Fruit fly (Drosophila melanogaster): Measurements from ENCODE around the gene CG42688.

Gene CG42688

DNA sequence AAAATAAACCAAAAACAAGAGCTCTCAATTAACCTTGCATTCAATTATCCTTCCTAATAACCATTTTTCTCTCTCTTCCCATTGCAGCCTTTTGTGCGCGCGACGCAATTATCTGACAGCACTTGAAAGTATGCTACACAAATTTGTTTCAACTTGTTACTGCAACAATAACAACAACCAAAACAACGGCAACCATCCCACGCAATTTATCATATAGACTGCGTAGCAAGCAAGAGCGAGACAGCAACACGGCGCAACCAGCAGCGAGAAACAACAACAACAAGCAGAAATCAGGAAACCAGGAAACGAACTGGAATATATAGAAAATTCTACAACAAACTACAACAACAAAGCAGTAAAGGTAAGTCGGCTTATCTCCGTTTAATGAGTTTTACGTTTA lies 16.6 kb downstream of the CG42688 start (continued):
- no peak for TF ChIP-seq scrt (GFP tag; optimal IDR thresholded peaks at IDR 0.05)
- TF ChIP-seq CG32772 (GFP tag; IDR thresholded peaks at IDR 0.05): no peak
- no peak for TF ChIP-seq Fer2 (tag; optimal IDR thresholded peaks at IDR 0.05)
- TF ChIP-seq ERR (GFP tag; optimal IDR thresholded peaks at IDR 0.05): no peak
- no peak for TF ChIP-seq Hr51 (GFP tag; optimal IDR thresholded peaks at IDR 0.05)
- TF ChIP-seq oc (tag; optimal IDR thresholded peaks at IDR 0.05): peak; percentile 58
- no peak for TF ChIP-seq ham (GFP tag; IDR thresholded peaks at IDR 0.05)
- TF ChIP-seq CG3847 (GFP tag; IDR thresholded peaks at IDR 0.05): no peak
- no peak for TF ChIP-seq croc (GFP tag; conservative IDR thresholded peaks at IDR 0.05)
- TF ChIP-seq vvl (GFP tag; IDR thresholded peaks at IDR 0.05): peak; percentile 26; the same call in 1 of the 2 replicates
- TF ChIP-seq CG11398 (GFP tag; optimal IDR thresholded peaks at IDR 0.05): no peak
- no peak for TF ChIP-seq pan (optimal IDR thresholded peaks at IDR 0.05)
- no peak for TF ChIP-seq pan (GFP tag; optimal IDR thresholded peaks at IDR 0.05 in 1 of 2, IDR thresholded peaks at IDR 0.05 in 1 of 2)
- no peak for TF ChIP-seq CG8290 (GFP tag; optimal IDR thresholded peaks at IDR 0.05)
- TF ChIP-seq CG8290 (tag; optimal IDR thresholded peaks at IDR 0.05): peak in 1 of 2 experiments; percentile 61
- TF ChIP-seq nom (GFP tag; optimal IDR thresholded peaks at IDR 0.05): peak; percentile 21
- peak in 1 of 2 experiments; percentile 37 for TF ChIP-seq tll (GFP tag; optimal IDR thresholded peaks at IDR 0.05)
- TF ChIP-seq HmgD (GFP tag; optimal IDR thresholded peaks at IDR 0.05): no peak
- TF ChIP-seq trem (tag; optimal IDR thresholded peaks at IDR 0.05): peak; percentile 11
- TF ChIP-seq B-H1 (GFP tag; IDR thresholded peaks at IDR 0.05): no peak
- no peak for TF ChIP-seq pho (GFP tag; optimal IDR thresholded peaks at IDR 0.05)
- TF ChIP-seq Ssrp (tag; optimal IDR thresholded peaks at IDR 0.05): no peak
- TF ChIP-seq CG9437 (GFP tag; optimal IDR thresholded peaks at IDR 0.05): peak; percentile 5
- TF ChIP-seq Max (GFP tag; optimal IDR thresholded peaks at IDR 0.05): no peak
- TF ChIP-seq hb (GFP tag; IDR thresholded peaks at IDR 0.05; ENCODE audit: partially characterized antibody): no peak
- no peak for TF ChIP-seq HLH4C (GFP tag; IDR thresholded peaks at IDR 0.05; ENCODE audit: partially characterized antibody)
- 0 out of 3 replicates have a peak, but pooled peaks have one; percentile 16 for TF ChIP-seq CG34224 (GFP tag; IDR thresholded peaks at IDR 0.05; ENCODE audit: partially characterized antibody)
- TF ChIP-seq CG7745 (tag; optimal IDR thresholded peaks at IDR 0.05): no peak
- TF ChIP-seq stc (GFP tag; IDR thresholded peaks at IDR 0.05): no peak
- no peak for TF ChIP-seq CG31224 (GFP tag; IDR thresholded peaks at IDR 0.05)
- no peak for TF ChIP-seq ato (GFP tag; IDR thresholded peaks at IDR 0.05; ENCODE audit: partially characterized antibody)
- TF ChIP-seq Oli (tag; optimal IDR thresholded peaks at IDR 0.05): no peak
- TF ChIP-seq phol (tag; optimal IDR thresholded peaks at IDR 0.05): no peak
- no peak for TF ChIP-seq CG10979 (tag; optimal IDR thresholded peaks at IDR 0.05)
- TF ChIP-seq CG5953 (GFP tag; IDR thresholded peaks at IDR 0.05): no peak
- no peak for TF ChIP-seq CG18619 (GFP tag; optimal IDR thresholded peaks at IDR 0.05)
- no peak for TF ChIP-seq sna (GFP tag; IDR thresholded peaks at IDR 0.05; ENCODE audit: partially characterized antibody)
- no peak for TF ChIP-seq CG17361 (GFP tag; IDR thresholded peaks at IDR 0.05)
- no peak for TF ChIP-seq Rx (GFP tag; IDR thresholded peaks at IDR 0.05)
- TF ChIP-seq CG10959 (GFP tag; IDR thresholded peaks at IDR 0.05): no peak
- no peak for TF ChIP-seq CG4282 (GFP tag; optimal IDR thresholded peaks at IDR 0.05)
- TF ChIP-seq zfh2 (GFP tag; optimal IDR thresholded peaks at IDR 0.05): no peak
- no peak for TF ChIP-seq lab (GFP tag; optimal IDR thresholded peaks at IDR 0.05)
- TF ChIP-seq salm (tag; optimal IDR thresholded peaks at IDR 0.05): no peak
- TF ChIP-seq Atf3 (GFP tag; optimal IDR thresholded peaks at IDR 0.05): no peak
- TF ChIP-seq Poxn (GFP tag; IDR thresholded peaks at IDR 0.05): no peak
- no peak for TF ChIP-seq gcm (GFP tag; optimal IDR thresholded peaks at IDR 0.05)
- TF ChIP-seq mld (GFP tag; IDR thresholded peaks at IDR 0.05; ENCODE audit: partially characterized antibody): no peak
- no peak for TF ChIP-seq CG2129 (GFP tag; IDR thresholded peaks at IDR 0.05; ENCODE audit: partially characterized antibody)
- no peak for TF ChIP-seq Doc2 (GFP tag; IDR thresholded peaks at IDR 0.05)
- TF ChIP-seq Fer1 (GFP tag; optimal IDR thresholded peaks at IDR 0.05): no peak

Data from whole organism, embryonic.